Fruit fly (Drosophila melanogaster) whole organism, embryonic: ENCODE results near the gene kek4.
"Not testable (repeated sequence)": the region's sequence is repeated elsewhere in the genome, so short reads cannot be mapped to it uniquely, and the experiment has no call there.

Experiments used
- Asciz ChIP-seq: fragments of 200-800 bp; sonication (Bioruptor generic); optimal IDR thresholded peaks from 2 replicates; lab custom pipeline; 2017; ENCODE audit warnings: missing biosample characterization, mild to moderate bottlenecking, missing genetic modification characterization, missing genetic modification reagents
- CG10267 ChIP-seq: fragments of 200-800 bp; sonication (Bioruptor generic); optimal IDR thresholded peaks from 2 replicates; lab custom pipeline; 2018; ENCODE audit warnings: missing biosample characterization, mild to moderate bottlenecking, missing genetic modification characterization, moderate library complexity
- CG10654 ChIP-seq: fragments of 200-800 bp; sonication (Bioruptor generic); optimal IDR thresholded peaks from 2 replicates; lab custom pipeline; 2016; ENCODE audit warnings: missing biosample characterization, missing genetic modification characterization
- CG11247 ChIP-seq: fragments of 200-800 bp; sonication (Bioruptor generic); IDR thresholded peaks from 2 replicates; pipeline ENCODE4 v1.3.6; 2022; ENCODE audit warnings: missing biosample characterization, missing genetic modification characterization
- CG11695 ChIP-seq: fragments of 200-800 bp; sonication (Bioruptor generic); IDR thresholded peaks from 3 replicates; pipeline ENCODE4 v1.3.6; 2022; ENCODE audit warnings: missing biosample characterization, missing genetic modification characterization
- CG13894 ChIP-seq: fragments of 200-800 bp; sonication (Bioruptor generic); optimal IDR thresholded peaks from 3 replicates; lab custom pipeline; 2018; ENCODE audit warnings: missing biosample characterization, mild to moderate bottlenecking, missing genetic modification characterization, moderate library complexity
- CG14710 ChIP-seq: fragments of 200-800 bp; sonication (Bioruptor generic); optimal IDR thresholded peaks from 3 replicates; lab custom pipeline; 2019; ENCODE audit warnings: missing biosample characterization, mild to moderate bottlenecking, missing genetic modification characterization, moderate library complexity
- CG15514 ChIP-seq: fragments of 200-800 bp; sonication (Bioruptor generic); optimal IDR thresholded peaks from 3 replicates; lab custom pipeline; 2017; ENCODE audit warnings: missing biosample characterization, missing genetic modification characterization, mild to moderate bottlenecking, moderate library complexity, missing genetic modification reagents
- CG17361 ChIP-seq: fragments of 200-800 bp; sonication (Bioruptor generic); IDR thresholded peaks from 3 replicates; pipeline ENCODE4 v1.3.6; 2022; ENCODE audit warnings: missing biosample characterization, missing genetic modification characterization
- CG18476 ChIP-seq: fragments of 200-800 bp; sonication (Bioruptor generic); optimal IDR thresholded peaks from 2 replicates; lab custom pipeline; 2016; ENCODE audit warnings: missing biosample characterization, mild to moderate bottlenecking, missing genetic modification characterization
- CG30403 ChIP-seq: fragments of 200-800 bp; sonication (Bioruptor generic); optimal IDR thresholded peaks from 3 replicates; lab custom pipeline; 2016; ENCODE audit warnings: missing biosample characterization, missing genetic modification characterization
- CG31224 ChIP-seq: fragments of 200-800 bp; sonication (Bioruptor generic); IDR thresholded peaks from 2 replicates; pipeline ENCODE4 v1.3.6; 2022; ENCODE audit warnings: missing biosample characterization, missing genetic modification characterization
- CG33557 ChIP-seq: fragments of 200-800 bp; sonication (Bioruptor generic); optimal IDR thresholded peaks from 2 replicates; lab custom pipeline; 2019; ENCODE audit warnings: missing biosample characterization, mild to moderate bottlenecking, missing genetic modification characterization, moderate library complexity
- CG3847 ChIP-seq: fragments of 200-800 bp; sonication (Bioruptor generic); IDR thresholded peaks from 2 replicates; pipeline ENCODE4 v1.3.6; 2022; ENCODE audit warnings: missing biosample characterization, missing genetic modification characterization
- CG42726 ChIP-seq: fragments of 200-800 bp; sonication (Bioruptor generic); IDR thresholded peaks from 2 replicates; pipeline ENCODE4 v1.3.6; 2022; ENCODE audit warnings: missing biosample characterization, missing genetic modification characterization; ENCODE audit not compliant: partially characterized antibody
- CG4820 ChIP-seq: fragments of 200-800 bp; sonication (Bioruptor generic); optimal IDR thresholded peaks from 3 replicates; lab custom pipeline; 2016; ENCODE audit warnings: missing biosample characterization, missing genetic modification characterization
- CG6791 ChIP-seq: fragments of 200-800 bp; sonication (Bioruptor generic); IDR thresholded peaks from 3 replicates; pipeline ENCODE4 v1.3.6; 2022; ENCODE audit warnings: missing biosample characterization, missing genetic modification characterization; ENCODE audit not compliant: partially characterized antibody
- CG7839 ChIP-seq: fragments of 200-800 bp; sonication (Bioruptor generic); optimal IDR thresholded peaks from 3 replicates; lab custom pipeline; 2018; ENCODE audit warnings: missing biosample characterization, mild to moderate bottlenecking, missing genetic modification characterization, moderate library complexity
- CG8765 ChIP-seq: fragments of 200-800 bp; sonication (Bioruptor generic); IDR thresholded peaks from 2 replicates; pipeline ENCODE4 v1.3.6; 2022; ENCODE audit warnings: missing biosample characterization, missing genetic modification characterization
- Camta ChIP-seq: fragments of 200-800 bp; sonication (Bioruptor generic); optimal IDR thresholded peaks from 2 replicates; lab custom pipeline; 2016; ENCODE audit warnings: missing biosample characterization, missing genetic modification characterization
- CoRest ChIP-seq: fragments of 200-800 bp; sonication (Bioruptor generic); optimal IDR thresholded peaks from 3 replicates; lab custom pipeline; 2018; ENCODE audit warnings: missing biosample characterization, mild to moderate bottlenecking, missing genetic modification characterization, moderate library complexity
- Dbx ChIP-seq: fragments of 200-800 bp; sonication (Bioruptor generic); IDR thresholded peaks from 3 replicates; pipeline ENCODE4 v1.3.6; 2022; ENCODE audit warnings: missing biosample characterization, missing genetic modification characterization
- Dip3 ChIP-seq: fragments of 200-800 bp; sonication (Bioruptor generic); optimal IDR thresholded peaks from 3 replicates; lab custom pipeline; 2016; ENCODE audit warnings: missing biosample characterization, missing genetic modification characterization
- Mes4 ChIP-seq: fragments of 200-800 bp; sonication (Bioruptor generic); optimal IDR thresholded peaks from 2 replicates; lab custom pipeline; 2016; ENCODE audit warnings: missing biosample characterization, missing genetic modification characterization
- NfI ChIP-seq: fragments of 200-800 bp; sonication (Bioruptor generic); optimal IDR thresholded peaks from 3 replicates; lab custom pipeline; 2018; ENCODE audit warnings: missing biosample characterization, mild to moderate bottlenecking, missing genetic modification characterization, moderate library complexity
- Ptx1 ChIP-seq: fragments of 200-800 bp; sonication (Bioruptor generic); IDR thresholded peaks from 2 replicates; pipeline ENCODE4 v1.3.6; 2022; ENCODE audit warnings: missing biosample characterization, missing genetic modification characterization
- Sry-δ ChIP-seq: fragments of 200-800 bp; sonication (Bioruptor generic); optimal IDR thresholded peaks from 2 replicates; lab custom pipeline; 2016; ENCODE audit warnings: missing biosample characterization, missing genetic modification characterization
- Taf1 ChIP-seq: fragments of 200-800 bp; sonication (Bioruptor generic); IDR thresholded peaks from 2 replicates; pipeline ENCODE4 v1.3.6; 2022; ENCODE audit warnings: missing biosample characterization, missing genetic modification characterization
- abd-A ChIP-seq: fragments of 200-800 bp; sonication (Bioruptor generic); optimal IDR thresholded peaks from 3 replicates; lab custom pipeline; 2019; ENCODE audit warnings: missing biosample characterization, mild to moderate bottlenecking, missing genetic modification characterization, moderate library complexity
- bab2 ChIP-seq: fragments of 200-800 bp; sonication (Bioruptor generic); optimal IDR thresholded peaks from 2 replicates; lab custom pipeline; 2016; ENCODE audit warnings: missing biosample characterization, missing genetic modification characterization
- cas ChIP-seq: fragments of 200-800 bp; sonication (Bioruptor generic); IDR thresholded peaks from 2 replicates; pipeline ENCODE4 v1.3.6; 2022; ENCODE audit warnings: missing biosample characterization, missing genetic modification characterization
- caup ChIP-seq: fragments of 200-800 bp; sonication (Bioruptor generic); optimal IDR thresholded peaks from 3 replicates; lab custom pipeline; 2017; ENCODE audit warnings: missing biosample characterization, mild to moderate bottlenecking, missing genetic modification characterization, moderate library complexity; ENCODE audit not compliant: severe bottlenecking
- chm ChIP-seq: fragments of 200-800 bp; sonication (Bioruptor generic); IDR thresholded peaks from 2 replicates; pipeline ENCODE4 v1.3.6; 2022; ENCODE audit warnings: missing biosample characterization, missing genetic modification characterization
- chn ChIP-seq: fragments of 200-800 bp; sonication (Bioruptor generic); optimal IDR thresholded peaks from 2 replicates; lab custom pipeline; 2016; ENCODE audit warnings: missing biosample characterization, missing genetic modification characterization
- dati ChIP-seq: fragments of 200-800 bp; sonication (Bioruptor generic); IDR thresholded peaks from 2 replicates; pipeline ENCODE4 v1.3.6; 2022; ENCODE audit warnings: missing biosample characterization, missing genetic modification characterization
- grn ChIP-seq: fragments of 200-800 bp; sonication (Bioruptor generic); optimal IDR thresholded peaks from 3 replicates; lab custom pipeline; 2017; ENCODE audit warnings: missing biosample characterization, missing genetic modification characterization
- gsb ChIP-seq: fragments of 200-800 bp; sonication (Bioruptor generic); IDR thresholded peaks from 2 replicates; pipeline ENCODE4 v1.3.6; 2022; ENCODE audit warnings: missing biosample characterization, missing genetic modification characterization
- her ChIP-seq: fragments of 200-800 bp; sonication (Bioruptor generic); optimal IDR thresholded peaks from 2 replicates; lab custom pipeline; 2016; ENCODE audit warnings: missing biosample characterization, missing genetic modification characterization
- lab ChIP-seq: fragments of 200-800 bp; sonication (Bioruptor generic); optimal IDR thresholded peaks from 3 replicates; lab custom pipeline; 2017; ENCODE audit warnings: missing biosample characterization, missing genetic modification characterization, mild to moderate bottlenecking, moderate library complexity, missing genetic modification reagents
- pan ChIP-seq, 4 experiments: fragments of >200 bp in 3 of 4; fragments of 200-800 bp in 1 of 4; sonication (Bioruptor generic) in 1 of 4; optimal IDR thresholded peaks in 3 of 4; IDR thresholded peaks in 1 of 4; 2 replicates each; pipeline versions ENCODE4 v1.3.6 to Lab custom; 2017 to 2022; ENCODE audit warnings: missing biosample characterization in 2 of 4, missing genetic modification characterization in 2 of 4, mixed read lengths in 1 of 4
- phol ChIP-seq: fragments of 200-800 bp; sonication (Bioruptor generic); optimal IDR thresholded peaks from 3 replicates; lab custom pipeline; 2018; ENCODE audit warnings: missing biosample characterization, mild to moderate bottlenecking, missing genetic modification characterization, moderate library complexity
- sens-2 ChIP-seq: fragments of 200-800 bp; sonication (Bioruptor generic); IDR thresholded peaks from 2 replicates; pipeline ENCODE4 v1.3.6; 2022; ENCODE audit warnings: missing biosample characterization, missing genetic modification characterization
- sim ChIP-seq: fragments of 200-800 bp; sonication (Bioruptor generic); IDR thresholded peaks from 2 replicates; pipeline ENCODE4 v1.3.6; 2022; ENCODE audit warnings: missing biosample characterization, missing genetic modification characterization
- stwl ChIP-seq: fragments of 200-800 bp; sonication (Bioruptor generic); optimal IDR thresholded peaks from 3 replicates; lab custom pipeline; 2018; ENCODE audit warnings: missing biosample characterization, mild to moderate bottlenecking, missing genetic modification characterization, moderate library complexity
- tin ChIP-seq: fragments of 200-800 bp; sonication (Bioruptor generic); optimal IDR thresholded peaks from 3 replicates; lab custom pipeline; 2016; ENCODE audit warnings: missing biosample characterization, missing genetic modification characterization
- trh ChIP-seq: fragments of 200-800 bp; sonication (Bioruptor generic); optimal IDR thresholded peaks from 2 replicates; lab custom pipeline; 2016; ENCODE audit warnings: missing biosample characterization, missing genetic modification characterization
- vfl ChIP-seq: fragments of 200-800 bp; sonication (Bioruptor generic); optimal IDR thresholded peaks from 2 replicates; lab custom pipeline; 2016; ENCODE audit warnings: missing biosample characterization, missing genetic modification characterization
- zen ChIP-seq: fragments of 200-800 bp; sonication (Bioruptor generic); optimal IDR thresholded peaks from 3 replicates; lab custom pipeline; 2018; ENCODE audit warnings: missing biosample characterization, mild to moderate bottlenecking, missing genetic modification characterization, moderate library complexity

The kek4 gene

DNA sequence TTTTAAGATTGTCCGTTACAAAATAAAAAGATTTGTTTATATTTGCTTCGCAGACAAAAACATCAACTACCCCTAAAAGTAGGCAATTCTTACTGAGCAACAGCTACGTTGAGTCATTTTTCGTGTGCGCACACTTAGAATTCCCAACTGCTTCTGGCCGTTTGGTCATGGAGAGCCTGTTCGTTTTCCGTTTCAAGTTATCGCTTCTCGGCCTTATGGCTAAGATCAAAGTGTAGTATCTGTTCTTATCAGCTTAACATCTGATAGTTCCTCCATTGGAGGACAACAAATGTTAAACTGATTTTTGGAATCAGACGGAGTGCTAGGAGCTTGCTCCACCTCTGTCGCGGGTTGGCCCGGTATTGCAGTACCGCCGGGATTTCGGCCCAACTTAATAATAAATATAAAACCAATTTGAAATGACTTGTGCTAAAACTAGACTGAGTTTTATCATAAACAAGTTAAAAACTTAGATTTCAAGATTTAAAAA, 535 bp upstream of the kek4 start (continued):
- TF ChIP-seq Mes4 (GFP tag; lab: Kevin White, UChicago) (peak; percentile 58), Sry-δ (GFP tag; lab: Kevin White, UChicago) (peak; percentile 29), her (GFP tag; lab: Kevin White, UChicago) (peak; percentile 73), stwl (peak; percentile 5), chn (peak; percentile 27), vfl (GFP tag; lab: Kevin White, UChicago) (peak; percentile 21), CG11247 (peak; percentile 70), CG10267 (peak; percentile 7), CoRest (tag; lab: Kevin White, UChicago) (peak; percentile 36), CG14710 (peak; percentile 29), cas (GFP tag; lab: Robert Waterston, UW) (peak; percentile 68), chm (GFP tag; lab: Robert Waterston, UW) (peak; percentile 72; the same call in 1 of the 2 replicates), CG33557 (GFP tag; lab: Kevin White, UChicago) (peak; percentile 16), CG3847 (GFP tag; lab: Robert Waterston, UW) (0 out of 2 replicates have a peak, but pooled peaks have one; percentile 13), CG8765 (peak; percentile 46; the same call in 1 of the 2 replicates), grn (peak; percentile 81), CG6791 (GFP tag; lab: Robert Waterston, UW) (0 out of 3 replicates have a peak, but pooled peaks have one; percentile 63), Taf1 (GFP tag; lab: Robert Waterston, UW) (peak; percentile 46; the same call in 1 of the 2 replicates), Dbx (peak; percentile 86), CG18476 (GFP tag; lab: Kevin White, UChicago) (peak; percentile 69), CG17361 (GFP tag; lab: Robert Waterston, UW) (peak; percentile 52; the same call in 1 of the 3 replicates), lab (peak; percentile 74), sim (GFP tag; lab: Robert Waterston, UW) (0 out of 2 replicates have a peak, but pooled peaks have one; percentile 16), phol (tag; lab: Kevin White, UChicago) (peak; percentile 7), dati (GFP tag; lab: Robert Waterston, UW) (peak; percentile 31; the same call in 1 of the 2 replicates), CG42726 (peak; percentile 80), sens-2 (GFP tag; lab: Robert Waterston, UW) (0 out of 2 replicates have a peak, but pooled peaks have one; percentile 41), abd-A (tag; lab: Kevin White, UChicago) (peak; percentile 76), CG13894 (tag; lab: Kevin White, UChicago) (peak; percentile 90), CG7839 (tag; lab: Kevin White, UChicago) (peak; percentile 67), caup (peak; percentile 80), CG30403 (GFP tag; lab: Kevin White, UChicago) (peak; percentile 30), CG15514 (GFP tag; lab: Kevin White, UChicago) (peak; percentile 28), CG4820 (GFP tag; lab: Kevin White, UChicago) (peak; percentile 17), Asciz (GFP tag; lab: Kevin White, UChicago) (peak; percentile 39), Camta (GFP tag; lab: Kevin White, UChicago) (peak; percentile 50), trh (GFP tag; lab: Kevin White, UChicago) (peak; percentile 8), Ptx1 (GFP tag; lab: Robert Waterston, UW) (peak; percentile 43; the same call in 1 of the 2 replicates), bab2 (GFP tag; lab: Kevin White, UChicago) (peak; percentile 14), NfI (peak; percentile 13), CG11695 (peak; percentile 42; the same call in 1 of the 3 replicates), gsb (GFP tag; lab: Robert Waterston, UW) (peak; percentile 24; the same call in 1 of the 2 replicates), pan (GFP tag; optimal IDR thresholded peaks at IDR 0.05 in 1 of 2, IDR thresholded peaks at IDR 0.05 in 1 of 2) (peak in 1 of 2 experiments; percentile 73), tin (GFP tag; lab: Kevin White, UChicago) (peak; percentile 40), zen (tag; lab: Kevin White, UChicago) (peak; percentile 59), Dip3 (GFP tag; lab: Kevin White, UChicago) (peak; percentile 28), CG31224 (GFP tag; lab: Robert Waterston, UW) (peak; percentile 33; the same call in 1 of the 2 replicates), CG10654 (GFP tag; lab: Kevin White, UChicago) (peak; percentile 20)
- TF ChIP-seq pan (optimal IDR thresholded peaks at IDR 0.05; lab: Kevin White, UChicago), result not testable (repeated sequence)
